Fruit fly (Drosophila melanogaster): ENCODE measurements around the gene CG14316.

The CG14316 gene

dm6 chr3R:18160165-18160814 lies 8.4 kb downstream of the CG14316 start (continued):
- peak; percentile 28 for TF ChIP-seq nerfin-1 (tag; optimal IDR thresholded peaks at IDR 0.05)
- peak; percentile 94 for TF ChIP-seq ewg (GFP tag; optimal IDR thresholded peaks at IDR 0.05)
- TF ChIP-seq Med (GFP tag), result peak; percentile 62
- TF ChIP-seq fu2 (GFP tag; optimal IDR thresholded peaks at IDR 0.05), result no peak
- 0 out of 2 replicates have a peak, but pooled peaks have one; percentile 42 for TF ChIP-seq CG32767 (GFP tag; IDR thresholded peaks at IDR 0.05)
- TF ChIP-seq Ets65A (GFP tag), result peak; percentile 86
- TF ChIP-seq Nf-YC (tag; optimal IDR thresholded peaks at IDR 0.05), result peak; percentile 8
- TF ChIP-seq sisA (GFP tag; IDR thresholded peaks at IDR 0.05), result no peak
- no peak for TF ChIP-seq CG17829 (tag; optimal IDR thresholded peaks at IDR 0.05)

- TF ChIP-seq CoRest (tag; optimal IDR thresholded peaks at IDR 0.05) (peak; percentile 84), gce (GFP tag; IDR thresholded peaks at IDR 0.05) (no peak; the same call in 2 of the 3 replicates), peb (GFP tag; IDR thresholded peaks at IDR 0.05) (peak; percentile 25; the same call in 1 of the 2 replicates), Camta (GFP tag; optimal IDR thresholded peaks at IDR 0.05) (peak; percentile 52), ac (GFP tag; optimal IDR thresholded peaks at IDR 0.05) (no peak), GATAe (GFP tag; conservative IDR thresholded peaks at IDR 0.05) (no peak), CG10979 (tag; optimal IDR thresholded peaks at IDR 0.05) (peak; percentile 52), usp (GFP tag; optimal IDR thresholded peaks at IDR 0.05) (no peak), pho (GFP tag; optimal IDR thresholded peaks at IDR 0.05) (peak; percentile 64), tx (GFP tag; optimal IDR thresholded peaks at IDR 0.05) (peak; percentile 20), so (GFP tag; IDR thresholded peaks at IDR 0.05) (no peak), Nf-YC (tag; optimal IDR thresholded peaks at IDR 0.05) (peak; percentile 68), Jarid2 (GFP tag; optimal IDR thresholded peaks at IDR 0.05) (peak; percentile 31), MESR4 (GFP tag; optimal IDR thresholded peaks at IDR 0.05) (peak; percentile 67), HmgZ (tag; optimal IDR thresholded peaks at IDR 0.05) (peak; percentile 65), pum (GFP tag; optimal IDR thresholded peaks at IDR 0.05) (peak; percentile 41), Fer3 (tag; optimal IDR thresholded peaks at IDR 0.05) (peak; percentile 78), CG15479 (GFP tag; optimal IDR thresholded peaks at IDR 0.05) (no peak), Dll (GFP tag; IDR thresholded peaks at IDR 0.05; ENCODE audit: partially characterized antibody) (peak; percentile 96), CG13775 (GFP tag; optimal IDR thresholded peaks at IDR 0.05) (peak; percentile 73), btn (GFP tag; optimal IDR thresholded peaks at IDR 0.05) (no peak), CG33557 (GFP tag; optimal IDR thresholded peaks at IDR 0.05) (peak; percentile 65), Hsf (GFP tag; optimal IDR thresholded peaks at IDR 0.05) (peak; percentile 69), fru (optimal IDR thresholded peaks at IDR 0.05) (no peak), Lpt (GFP tag; optimal IDR thresholded peaks at IDR 0.05) (no peak), MBD-R2 (GFP tag; IDR thresholded peaks at IDR 0.05) (peak; percentile 83), sima (GFP tag; optimal IDR thresholded peaks at IDR 0.05) (no peak), CG17802 (tag; optimal IDR thresholded peaks at IDR 0.05) (no peak), crc (GFP tag; optimal IDR thresholded peaks at IDR 0.05) (no peak), CG9727 (GFP tag; optimal IDR thresholded peaks at IDR 0.05) (peak; percentile 59), lbe (GFP tag; optimal IDR thresholded peaks at IDR 0.05) (peak; percentile 38), Lhr (GFP tag; optimal IDR thresholded peaks at IDR 0.05) (no peak), Lim3 (GFP tag; IDR thresholded peaks at IDR 0.05) (no peak), gsb (GFP tag; IDR thresholded peaks at IDR 0.05) (no peak), Nf-YB (GFP tag; optimal IDR thresholded peaks at IDR 0.05) (peak; percentile 48), CG1529 (GFP tag; optimal IDR thresholded peaks at IDR 0.05) (peak; percentile 18), Fer2 (tag; optimal IDR thresholded peaks at IDR 0.05) (peak; percentile 56), CG9437 (GFP tag; optimal IDR thresholded peaks at IDR 0.05) (peak; percentile 73), CG14710 (tag; optimal IDR thresholded peaks at IDR 0.05) (peak; percentile 82), ftz-f1 (GFP tag; optimal IDR thresholded peaks at IDR 0.05) (no peak)
Measured at dm6 chr3R:18164052-18164722, 12.3 kb downstream of the CG14316 start, which contains the start of the genes CG7218 and Cbp20. TSS of gene CG7218 (minus strand) at chr3R:18164397. TSS of gene Cbp20 (plus strand) at chr3R:18164661.

Measured in whole organism, embryonic.